Fruit fly (Drosophila melanogaster) whole organism, embryonic: ENCODE results near the gene Gr64f.

Experiments
- Abd-B ChIP-seq: fragments of 200-800 bp; sonication (Bioruptor generic); optimal IDR thresholded peaks from 2 replicates; lab custom pipeline; 2018; ENCODE audit warnings: missing biosample characterization, mild to moderate bottlenecking, missing genetic modification characterization, moderate library complexity
- BtbVII ChIP-seq: fragments of 200-800 bp; sonication (Bioruptor generic); optimal IDR thresholded peaks from 3 replicates; lab custom pipeline; 2017; ENCODE audit warnings: missing biosample characterization, mild to moderate bottlenecking, missing genetic modification characterization
- CG10209 ChIP-seq: fragments of 200-800 bp; sonication (Bioruptor generic); optimal IDR thresholded peaks from 3 replicates; lab custom pipeline; 2017; ENCODE audit warnings: missing biosample characterization, mild to moderate bottlenecking, missing genetic modification characterization, missing genetic modification reagents
- CG10979 ChIP-seq: fragments of 200-800 bp; sonication (Bioruptor generic); optimal IDR thresholded peaks from 2 replicates; lab custom pipeline; 2018; ENCODE audit warnings: missing biosample characterization, mild to moderate bottlenecking, missing genetic modification characterization, moderate library complexity
- CG13287 ChIP-seq: fragments of 200-800 bp; sonication (Bioruptor generic); IDR thresholded peaks from 2 replicates; pipeline ENCODE4 v1.3.6; 2022; ENCODE audit warnings: missing biosample characterization, missing genetic modification characterization; ENCODE audit not compliant: partially characterized antibody
- CG13894 ChIP-seq: fragments of 200-800 bp; sonication (Bioruptor generic); optimal IDR thresholded peaks from 3 replicates; lab custom pipeline; 2018; ENCODE audit warnings: missing biosample characterization, mild to moderate bottlenecking, missing genetic modification characterization, moderate library complexity
- CG14441 ChIP-seq: fragments of 200-800 bp; sonication (Bioruptor generic); IDR thresholded peaks from 2 replicates; pipeline ENCODE4 v1.3.6; 2022; ENCODE audit warnings: missing biosample characterization, missing genetic modification characterization
- CG16779 ChIP-seq: fragments of 200-800 bp; sonication (Bioruptor generic); IDR thresholded peaks from 2 replicates; pipeline ENCODE4 v1.3.6; 2022; ENCODE audit warnings: missing biosample characterization, missing genetic modification characterization
- CG18011 ChIP-seq: fragments of 200-800 bp; sonication (Bioruptor generic); optimal IDR thresholded peaks from 2 replicates; lab custom pipeline; 2017; ENCODE audit warnings: missing biosample characterization, missing genetic modification characterization, mild to moderate bottlenecking, moderate library complexity, missing genotype
- CG18476 ChIP-seq: fragments of 200-800 bp; sonication (Bioruptor generic); optimal IDR thresholded peaks from 2 replicates; lab custom pipeline; 2016; ENCODE audit warnings: missing biosample characterization, mild to moderate bottlenecking, missing genetic modification characterization
- CG2199 ChIP-seq: fragments of 200-800 bp; sonication (Bioruptor generic); IDR thresholded peaks from 3 replicates; pipeline ENCODE4 v1.3.6; 2022; ENCODE audit warnings: missing biosample characterization, missing genetic modification characterization
- CG3163 ChIP-seq: fragments of 200-800 bp; sonication (Bioruptor generic); optimal IDR thresholded peaks from 3 replicates; lab custom pipeline; 2016; ENCODE audit warnings: missing biosample characterization, missing genetic modification characterization
- CG34224 ChIP-seq: fragments of 200-800 bp; sonication (Bioruptor generic); IDR thresholded peaks from 3 replicates; pipeline ENCODE4 v1.3.6; 2022; ENCODE audit warnings: missing biosample characterization, missing genetic modification characterization; ENCODE audit not compliant: partially characterized antibody
- CG3847 ChIP-seq: fragments of 200-800 bp; sonication (Bioruptor generic); IDR thresholded peaks from 2 replicates; pipeline ENCODE4 v1.3.6; 2022; ENCODE audit warnings: missing biosample characterization, missing genetic modification characterization
- CG6791 ChIP-seq: fragments of 200-800 bp; sonication (Bioruptor generic); IDR thresholded peaks from 3 replicates; pipeline ENCODE4 v1.3.6; 2022; ENCODE audit warnings: missing biosample characterization, missing genetic modification characterization; ENCODE audit not compliant: partially characterized antibody
- CG6813 ChIP-seq: fragments of 200-800 bp; sonication (Bioruptor generic); optimal IDR thresholded peaks from 2 replicates; lab custom pipeline; 2017; ENCODE audit warnings: missing biosample characterization, missing genetic modification characterization, mild to moderate bottlenecking, moderate library complexity, missing genetic modification reagents
- CG7963 ChIP-seq: fragments of 200-800 bp; sonication (Bioruptor generic); IDR thresholded peaks from 3 replicates; pipeline ENCODE4 v1.3.6; 2022; ENCODE audit warnings: missing biosample characterization, missing genetic modification characterization; ENCODE audit not compliant: partially characterized antibody
- CG8290 ChIP-seq, 3 experiments: fragments of 200-800 bp; sonication (Bioruptor generic); optimal IDR thresholded peaks; 2 replicates each; lab custom pipeline; 2016 to 2019; ENCODE audit warnings: missing biosample characterization in 3 of 3, missing genetic modification characterization in 3 of 3, mild to moderate bottlenecking in 2 of 3, moderate library complexity in 1 of 3
- CG8359 ChIP-seq: fragments of 200-800 bp; sonication (Bioruptor generic); optimal IDR thresholded peaks from 2 replicates; lab custom pipeline; 2017; ENCODE audit warnings: missing biosample characterization, mild to moderate bottlenecking, missing genetic modification characterization, borderline replicate concordance
- CHES-1-like ChIP-seq: fragments of 200-800 bp; sonication (Bioruptor generic); optimal IDR thresholded peaks from 2 replicates; lab custom pipeline; 2016; ENCODE audit warnings: missing biosample characterization, missing genetic modification characterization
- CTCF ChIP-seq: fragments of 200-800 bp; sonication (Bioruptor generic); optimal IDR thresholded peaks from 2 replicates; lab custom pipeline; 2017; ENCODE audit warnings: missing biosample characterization, mild to moderate bottlenecking, missing genetic modification characterization, moderate library complexity
- Dip2 ChIP-seq: fragments of 200-800 bp; sonication (Bioruptor generic); IDR thresholded peaks from 2 replicates; pipeline ENCODE4 v1.3.6; 2022; ENCODE audit warnings: missing biosample characterization, missing genetic modification characterization
- Dll ChIP-seq: fragments of 200-800 bp; sonication (Bioruptor generic); IDR thresholded peaks from 4 replicates; pipeline ENCODE4 v1.3.6; 2022; ENCODE audit warnings: missing biosample characterization, missing genetic modification characterization; ENCODE audit not compliant: partially characterized antibody
- Fer3 ChIP-seq: fragments of 200-800 bp; sonication (Bioruptor generic); optimal IDR thresholded peaks from 2 replicates; lab custom pipeline; 2018; ENCODE audit warnings: missing biosample characterization, mild to moderate bottlenecking, missing genetic modification characterization, moderate library complexity
- H15 ChIP-seq: fragments of 200-800 bp; sonication (Bioruptor generic); IDR thresholded peaks from 3 replicates; pipeline ENCODE4 v1.3.6; 2022; ENCODE audit warnings: missing biosample characterization, missing genetic modification characterization
- Jarid2 ChIP-seq: fragments of 200-800 bp; sonication (Bioruptor generic); optimal IDR thresholded peaks from 3 replicates; lab custom pipeline; 2017; ENCODE audit warnings: mild to moderate bottlenecking, missing biosample characterization, missing genetic modification reagents, missing genetic modification characterization
- Med ChIP-seq: fragments of 200-800 bp; sonication (Bioruptor generic); peaks from one replicate; lab custom pipeline; 2016; ENCODE audit warnings: missing biosample characterization, missing genetic modification characterization, mild to moderate bottlenecking, inconsistent platforms, moderate library complexity
- Opbp ChIP-seq: fragments of 200-800 bp; sonication (Bioruptor generic); IDR thresholded peaks from 3 replicates; pipeline ENCODE4 v1.3.6; 2022; ENCODE audit warnings: missing biosample characterization, missing genetic modification characterization; ENCODE audit not compliant: partially characterized antibody
- Trl ChIP-seq, 3 experiments: fragments of >200 bp in 2 of 3; fragments of 200-800 bp in 1 of 3; sonication (Bioruptor generic) in 1 of 3; optimal IDR thresholded peaks; 2 replicates in 1 of 3; 3 replicates in 2 of 3; lab custom pipeline; 2016 to 2017; ENCODE audit warnings: missing biosample characterization in 1 of 3, missing genetic modification characterization in 1 of 3
- ase ChIP-seq: fragments of 200-800 bp; sonication (Bioruptor generic); IDR thresholded peaks from 3 replicates; pipeline ENCODE4 v1.3.6; 2022; ENCODE audit warnings: missing biosample characterization, missing genetic modification characterization
- cg ChIP-seq: fragments of 200-800 bp; sonication (Bioruptor generic); optimal IDR thresholded peaks from 3 replicates; lab custom pipeline; 2019; ENCODE audit warnings: missing biosample characterization, mild to moderate bottlenecking, missing genetic modification characterization, moderate library complexity
- chinmo ChIP-seq: fragments of 200-800 bp; sonication (Bioruptor generic); IDR thresholded peaks from 4 replicates; pipeline ENCODE4 v1.3.6; 2022; ENCODE audit warnings: missing biosample characterization, missing genetic modification characterization; ENCODE audit not compliant: partially characterized antibody
- ci ChIP-seq: fragments of 200-800 bp; sonication (Bioruptor generic); IDR thresholded peaks from 3 replicates; pipeline ENCODE4 v1.3.6; 2022; ENCODE audit warnings: missing biosample characterization, missing genetic modification characterization
- dpn ChIP-seq, 2 experiments: fragments of 200-800 bp; sonication (Bioruptor generic); optimal IDR thresholded peaks; 3 replicates each; lab custom pipeline; 2016; ENCODE audit warnings: missing biosample characterization in 2 of 2, missing genetic modification characterization in 2 of 2
- dysf ChIP-seq: fragments of 200-800 bp; sonication (Bioruptor generic); IDR thresholded peaks from 3 replicates; pipeline ENCODE4 v1.3.6; 2022; ENCODE audit warnings: missing biosample characterization, missing genetic modification characterization
- en ChIP-seq: fragments of 200-800 bp; sonication (Bioruptor generic); optimal IDR thresholded peaks from 2 replicates; lab custom pipeline; 2016; ENCODE audit warnings: missing biosample characterization, missing genetic modification characterization
- eyg ChIP-seq: fragments of 200-800 bp; sonication (Bioruptor generic); optimal IDR thresholded peaks from 3 replicates; lab custom pipeline; 2016; ENCODE audit warnings: missing biosample characterization, missing genetic modification characterization
- fru ChIP-seq: fragments of >200 bp; optimal IDR thresholded peaks from 2 replicates; lab custom pipeline; 2017
- gcm ChIP-seq: fragments of 200-800 bp; sonication (Bioruptor generic); optimal IDR thresholded peaks from 2 replicates; lab custom pipeline; 2019; ENCODE audit warnings: missing biosample characterization, mild to moderate bottlenecking, missing genetic modification characterization, moderate library complexity
- kay ChIP-seq: fragments of 200-800 bp; sonication (Bioruptor generic); optimal IDR thresholded peaks from 2 replicates; lab custom pipeline; 2016; ENCODE audit warnings: missing biosample characterization, missing genetic modification characterization
- nom ChIP-seq: fragments of 200-800 bp; sonication (Bioruptor generic); optimal IDR thresholded peaks from 2 replicates; lab custom pipeline; 2017; ENCODE audit warnings: missing biosample characterization, missing genetic modification characterization, mild to moderate bottlenecking, moderate library complexity, missing genetic modification reagents
- onecut ChIP-seq: fragments of 200-800 bp; sonication (Bioruptor generic); IDR thresholded peaks from 2 replicates; pipeline ENCODE4 v1.3.6; 2022; ENCODE audit warnings: missing biosample characterization, missing genetic modification characterization
- sim ChIP-seq: fragments of 200-800 bp; sonication (Bioruptor generic); IDR thresholded peaks from 2 replicates; pipeline ENCODE4 v1.3.6; 2022; ENCODE audit warnings: missing biosample characterization, missing genetic modification characterization
- sob ChIP-seq: fragments of 200-800 bp; sonication (Bioruptor generic); IDR thresholded peaks from 2 replicates; pipeline ENCODE4 v1.3.6; 2022; ENCODE audit warnings: missing biosample characterization, missing genetic modification characterization
- stwl ChIP-seq: fragments of 200-800 bp; sonication (Bioruptor generic); optimal IDR thresholded peaks from 3 replicates; lab custom pipeline; 2018; ENCODE audit warnings: missing biosample characterization, mild to moderate bottlenecking, missing genetic modification characterization, moderate library complexity
- wek ChIP-seq: fragments of 200-800 bp; sonication (Bioruptor generic); optimal IDR thresholded peaks from 3 replicates; lab custom pipeline; 2018; ENCODE audit warnings: missing biosample characterization, mild to moderate bottlenecking, missing genetic modification characterization, moderate library complexity
- wor ChIP-seq: fragments of 200-800 bp; sonication (Bioruptor generic); IDR thresholded peaks from 2 replicates; pipeline ENCODE4 v1.3.6; 2022; ENCODE audit warnings: missing biosample characterization, missing genetic modification characterization
- yki ChIP-seq: fragments of >200 bp; optimal IDR thresholded peaks from 3 replicates; lab custom pipeline; 2018
- z ChIP-seq: fragments of 200-800 bp; sonication (Bioruptor generic); IDR thresholded peaks from 3 replicates; pipeline ENCODE4 v1.3.6; 2022; ENCODE audit warnings: missing biosample characterization, missing genetic modification characterization
- zen2 ChIP-seq: fragments of 200-800 bp; sonication (Bioruptor generic); IDR thresholded peaks from 3 replicates; pipeline ENCODE4 v1.3.6; 2022; ENCODE audit warnings: missing biosample characterization, missing genetic modification characterization; ENCODE audit not compliant: partially characterized antibody

The Gr64f gene

DNA sequence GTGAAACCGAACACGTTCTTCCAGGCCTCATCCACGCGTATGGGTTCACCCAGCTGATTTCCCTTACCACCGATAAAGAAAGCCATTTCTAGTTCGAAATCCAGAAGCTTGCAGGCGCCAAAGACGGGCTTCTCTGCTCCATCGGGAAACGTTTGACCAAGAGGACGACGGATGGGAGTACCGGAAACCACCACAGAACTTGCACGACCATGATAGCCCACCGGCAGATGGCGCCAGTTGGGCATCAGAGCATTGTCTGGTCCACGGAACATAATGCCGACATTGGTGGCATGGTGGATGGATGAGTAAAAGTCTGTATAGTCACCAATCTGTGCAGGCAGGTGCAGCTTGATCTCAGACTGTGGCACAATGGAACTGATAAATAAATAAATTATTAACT, 37.1 kb downstream of the Gr64f start:
- TF ChIP-seq en (GFP tag; lab: Kevin White, UChicago) (no peak), yki (lab: Kevin White, UChicago) (no peak), CHES-1-like (GFP tag; lab: Kevin White, UChicago) (no peak), wor (GFP tag; lab: Robert Waterston, UW) (no peak), CG16779 (no peak), cg (no peak), CG6813 (GFP tag; lab: Kevin White, UChicago) (no peak), CTCF (GFP tag; lab: Kevin White, UChicago) (peak; percentile 89), BtbVII (GFP tag; lab: Kevin White, UChicago) (no peak), Med (GFP tag; lab: Kevin White, UChicago) (peak; percentile 72), Dip2 (GFP tag; lab: Robert Waterston, UW) (peak; percentile 84), CG8359 (GFP tag; lab: Kevin White, UChicago) (no peak), H15 (0 out of 3 replicates have a peak, but pooled peaks have one; percentile 17), eyg (GFP tag; lab: Kevin White, UChicago) (no peak), ase (GFP tag; lab: Robert Waterston, UW) (no peak), CG3847 (GFP tag; lab: Robert Waterston, UW) (no peak), Abd-B (GFP tag; lab: Kevin White, UChicago) (no peak), CG18011 (GFP tag; lab: Kevin White, UChicago) (no peak), CG18476 (GFP tag; lab: Kevin White, UChicago) (no peak), wek (GFP tag; lab: Kevin White, UChicago) (no peak), sim (GFP tag; lab: Robert Waterston, UW) (no peak), CG10979 (tag; lab: Kevin White, UChicago) (no peak), CG10209 (GFP tag; lab: Kevin White, UChicago) (no peak), CG13894 (peak; percentile 30), chinmo (0 out of 4 replicates have a peak, but pooled peaks have one; percentile 14), fru (lab: Kevin White, UChicago) (no peak), dysf (no peak), dpn (GFP tag; optimal IDR thresholded peaks at IDR 0.05; lab: Kevin White, UChicago) (no peak), stwl (no peak), Fer3 (no peak), gcm (GFP tag; lab: Kevin White, UChicago) (no peak), CG14441 (GFP tag; lab: Robert Waterston, UW) (no peak), kay (GFP tag; lab: Kevin White, UChicago) (no peak), CG7963 (GFP tag; lab: Robert Waterston, UW) (no peak)
- TF ChIP-seq, all 482 proteins: peak for 6

DNA sequence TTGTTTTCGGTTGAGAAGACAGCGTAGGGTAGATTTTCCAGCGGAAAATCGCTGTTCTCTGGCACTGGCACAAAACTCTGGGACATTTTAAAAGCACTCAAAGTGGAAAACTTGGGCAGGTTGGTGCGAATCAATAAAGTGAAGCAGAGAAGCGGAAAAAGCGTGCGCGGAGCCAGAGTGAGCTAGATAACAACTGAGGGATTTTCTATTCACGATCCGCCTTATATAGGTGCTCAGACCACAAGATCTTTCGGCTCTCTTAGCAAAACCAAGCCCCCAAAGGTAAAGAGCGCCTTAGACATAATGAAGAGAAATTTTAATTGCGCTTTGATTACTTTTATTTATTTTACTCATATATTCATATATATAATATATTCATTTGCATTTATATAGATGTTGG, 38.2 kb downstream of the Gr64f start, which contains the start of gene Faa:
Gene Faa (minus strand): TSS at position 200 of the 400 bp plus-strand sequence.
- TF ChIP-seq CG2199 (GFP tag; lab: Robert Waterston, UW) (0 out of 3 replicates have a peak, but pooled peaks have one; percentile 37), Jarid2 (GFP tag; lab: Kevin White, UChicago) (peak; percentile 75), CG13287 (GFP tag; lab: Robert Waterston, UW) (peak; percentile 30; the same call in 1 of the 2 replicates), CG6791 (no peak), sob (GFP tag; lab: Robert Waterston, UW) (peak; percentile 36; the same call in 1 of the 2 replicates), zen2 (GFP tag; lab: Robert Waterston, UW) (0 out of 3 replicates have a peak, but pooled peaks have one; percentile 22), z (GFP tag; lab: Robert Waterston, UW) (peak; percentile 93), Opbp (GFP tag; lab: Robert Waterston, UW) (0 out of 3 replicates have a peak, but pooled peaks have one; percentile 16), ci (GFP tag; lab: Robert Waterston, UW) (peak; percentile 32; the same call in 1 of the 3 replicates), Med (GFP tag; lab: Kevin White, UChicago) (peak; percentile 42), Trl (optimal IDR thresholded peaks at IDR 0.05; lab: Kevin White, UChicago) (peak; percentile 50 to 55), Trl (GFP tag; optimal IDR thresholded peaks at IDR 0.05; lab: Kevin White, UChicago) (no peak), CG34224 (GFP tag; lab: Robert Waterston, UW) (no peak), onecut (GFP tag; lab: Robert Waterston, UW) (peak; percentile 62), nom (GFP tag; lab: Kevin White, UChicago) (no peak), CG3163 (GFP tag; lab: Kevin White, UChicago) (peak; percentile 88), Dll (0 out of 4 replicates have a peak, but pooled peaks have one; percentile 21), CG8290 (GFP tag; optimal IDR thresholded peaks at IDR 0.05; lab: Kevin White, UChicago) (no peak), CG8290 (tag; optimal IDR thresholded peaks at IDR 0.05; lab: Kevin White, UChicago) (peak in 1 of 2 experiments; percentile 17)
